Fruit fly (Drosophila melanogaster) whole organism, pupa: ENCODE measurements around the gene CG14933.

Source experiments
- CG10348 ChIP-seq: fragments of 200-800 bp; sonication (Bioruptor generic); IDR thresholded peaks from 2 replicates; pipeline ENCODE4 v1.3.6; 2022; ENCODE audit warnings: missing biosample characterization, missing genetic modification characterization
- CG12605 ChIP-seq: fragments of 200-800 bp; sonication (Bioruptor generic); IDR thresholded peaks from 2 replicates; pipeline ENCODE4 v1.3.6; 2022; ENCODE audit warnings: missing biosample characterization, missing genetic modification characterization
- CG13204 ChIP-seq: fragments of 200-800 bp; sonication (Bioruptor generic); optimal IDR thresholded peaks from 2 replicates; lab custom pipeline; 2018; ENCODE audit warnings: missing biosample characterization, mild to moderate bottlenecking, missing genetic modification characterization, moderate library complexity
- CG14655 ChIP-seq: fragments of 200-800 bp; sonication (Bioruptor generic); optimal IDR thresholded peaks from 3 replicates; lab custom pipeline; 2017; ENCODE audit warnings: mild to moderate bottlenecking, missing biosample characterization, missing genetic modification reagents, missing genetic modification characterization
- CG15710 ChIP-seq: fragments of 200-800 bp; sonication (Bioruptor generic); optimal IDR thresholded peaks from 2 replicates; lab custom pipeline; 2018; ENCODE audit warnings: missing biosample characterization, mild to moderate bottlenecking, missing genetic modification characterization, moderate library complexity
- CG17806 ChIP-seq: fragments of 200-800 bp; sonication (Bioruptor generic); optimal IDR thresholded peaks from 2 replicates; lab custom pipeline; 2018; ENCODE audit warnings: missing biosample characterization, mild to moderate bottlenecking, missing genetic modification characterization, moderate library complexity
- CG32121 ChIP-seq: fragments of 200-800 bp; sonication (Bioruptor generic); IDR thresholded peaks from 2 replicates; pipeline ENCODE4 v1.3.6; 2022; ENCODE audit warnings: missing biosample characterization, missing genetic modification characterization
- CG34367 ChIP-seq: fragments of 200-800 bp; sonication (Bioruptor generic); optimal IDR thresholded peaks from 2 replicates; lab custom pipeline; 2018; ENCODE audit warnings: missing biosample characterization, mild to moderate bottlenecking, missing genetic modification characterization
- CG4496 ChIP-seq: fragments of 200-800 bp; sonication (Bioruptor generic); IDR thresholded peaks from 3 replicates; pipeline ENCODE4 v1.3.6; 2022; ENCODE audit warnings: missing biosample characterization, missing genetic modification characterization
- CG8159 ChIP-seq: fragments of 200-800 bp; sonication (Bioruptor generic); optimal IDR thresholded peaks from 3 replicates; lab custom pipeline; 2018; ENCODE audit warnings: missing biosample characterization, mild to moderate bottlenecking, missing genetic modification characterization, moderate library complexity
- CG8301 ChIP-seq: fragments of 200-800 bp; sonication (Bioruptor generic); optimal IDR thresholded peaks from 2 replicates; lab custom pipeline; 2018; ENCODE audit warnings: missing biosample characterization, mild to moderate bottlenecking, missing genetic modification characterization
- CG9948 ChIP-seq: fragments of 200-800 bp; sonication (Bioruptor generic); optimal IDR thresholded peaks from 2 replicates; lab custom pipeline; 2018; ENCODE audit warnings: missing biosample characterization, mild to moderate bottlenecking, missing genetic modification characterization, moderate library complexity
- D1 ChIP-seq: fragments of 200-800 bp; sonication (Bioruptor generic); optimal IDR thresholded peaks from 2 replicates; lab custom pipeline; 2018; ENCODE audit warnings: missing biosample characterization, mild to moderate bottlenecking, missing genetic modification characterization, moderate library complexity
- EcR ChIP-seq: fragments of 200-800 bp; sonication (Bioruptor generic); optimal IDR thresholded peaks from 3 replicates; lab custom pipeline; 2019; ENCODE audit warnings: missing biosample characterization, missing genetic modification characterization, mild to moderate bottlenecking, moderate library complexity, missing genetic modification reagents
- Ets98B ChIP-seq: fragments of 200-800 bp; sonication (Bioruptor generic); IDR thresholded peaks from 2 replicates; pipeline ENCODE4 v1.3.6; 2022; ENCODE audit warnings: missing biosample characterization, missing genetic modification characterization
- Pif1A ChIP-seq: fragments of 200-800 bp; sonication (Bioruptor generic); optimal IDR thresholded peaks from 3 replicates; lab custom pipeline; 2016; ENCODE audit warnings: missing biosample characterization, missing genetic modification characterization
- Pif1B ChIP-seq: fragments of 200-800 bp; sonication (Bioruptor generic); optimal IDR thresholded peaks from 3 replicates; lab custom pipeline; 2016; ENCODE audit warnings: missing biosample characterization, missing genetic modification characterization
- Snoo ChIP-seq: fragments of 200-800 bp; sonication (Bioruptor generic); optimal IDR thresholded peaks from 3 replicates; lab custom pipeline; 2017; ENCODE audit warnings: missing biosample characterization, mild to moderate bottlenecking, missing genetic modification characterization, inconsistent platforms
- fd96Ca ChIP-seq: fragments of 200-800 bp; sonication (Bioruptor generic); IDR thresholded peaks from 3 replicates; pipeline ENCODE4 v1.3.6; 2022; ENCODE audit warnings: missing biosample characterization, missing genetic modification characterization
- gl ChIP-seq: fragments of 200-800 bp; sonication (Bioruptor generic); optimal IDR thresholded peaks from 2 replicates; lab custom pipeline; 2018; ENCODE audit warnings: missing biosample characterization, mild to moderate bottlenecking, missing genetic modification characterization
- rn ChIP-seq: fragments of 200-800 bp; sonication (Bioruptor generic); IDR thresholded peaks from 2 replicates; pipeline ENCODE4 v1.3.6; 2022; ENCODE audit warnings: missing biosample characterization, missing genetic modification characterization

Gene CG14933

DNA sequence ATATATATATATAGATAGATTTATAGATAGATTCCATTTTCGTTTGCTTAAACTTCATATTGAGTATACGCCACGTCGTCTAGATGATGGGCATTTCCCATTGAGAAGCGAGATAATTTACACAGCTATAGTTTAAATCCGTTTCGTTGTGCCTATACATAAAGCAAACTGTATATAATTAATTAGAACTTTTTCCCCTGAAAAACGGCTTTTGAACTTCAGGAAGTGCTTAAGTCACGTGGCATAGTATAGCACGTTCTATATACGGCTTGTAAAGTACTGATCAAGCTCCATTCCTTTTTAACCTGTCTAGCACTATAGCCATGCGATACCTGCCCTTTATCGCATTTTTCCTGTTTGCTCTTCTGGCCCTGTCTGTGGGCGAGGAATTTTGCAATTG is 3.0 kb upstream of the CG14933 start, which contains the start of gene Sfp33A3:
Sfp33A3 (plus strand) TSS at position 301 of the 400 bp plus-strand sequence.
- no peak for TF ChIP-seq Ets98B (GFP tag; lab: Robert Waterston, UW)
- TF ChIP-seq CG8301 (tag; lab: Kevin White, UChicago) = no peak
- TF ChIP-seq Snoo = no peak
- no peak for TF ChIP-seq CG12605 (GFP tag; lab: Robert Waterston, UW)
- no peak for TF ChIP-seq CG15710 (tag; lab: Kevin White, UChicago)
- TF ChIP-seq CG13204 (GFP tag; lab: Kevin White, UChicago) = no peak
- TF ChIP-seq rn (GFP tag; lab: Robert Waterston, UW) = no peak
- TF ChIP-seq Pif1B = no peak
- TF ChIP-seq CG8159 = no peak
- TF ChIP-seq CG14655 (GFP tag; lab: Kevin White, UChicago) = no peak
- no peak for TF ChIP-seq fd96Ca (GFP tag; lab: Robert Waterston, UW)
- no peak for TF ChIP-seq CG10348 (GFP tag; lab: Robert Waterston, UW)
- TF ChIP-seq gl (tag; lab: Kevin White, UChicago) = no peak
- no peak for TF ChIP-seq CG4496 (GFP tag; lab: Robert Waterston, UW)
- no peak for TF ChIP-seq CG32121 (GFP tag; lab: Robert Waterston, UW)
- TF ChIP-seq CG17806 = no peak
- TF ChIP-seq D1 (tag; lab: Kevin White, UChicago) = no peak
- TF ChIP-seq CG9948 = no peak

- TF ChIP-seq gl (tag; lab: Kevin White, UChicago) (no peak), CG34367 (tag; lab: Kevin White, UChicago) (no peak), EcR (no peak), CG8159 (no peak), Pif1A (no peak), Ets98B (GFP tag; lab: Robert Waterston, UW) (no peak), Pif1B (no peak), D1 (tag; lab: Kevin White, UChicago) (no peak), CG4496 (GFP tag; lab: Robert Waterston, UW) (no peak), CG12605 (GFP tag; lab: Robert Waterston, UW) (no peak), CG13204 (GFP tag; lab: Kevin White, UChicago) (no peak)
These were observed 2.2 kb upstream of the CG14933 start, which contains the start of gene CG31704 for dm6 chr2L:11840391-11840790. TSS of gene CG31704 (plus strand) at chr2L:11840691.

dm6 chr2L:11841538-11841937 is 1.1 kb upstream of the CG14933 start:
- TF ChIP-seq D1 (tag; lab: Kevin White, UChicago) (no peak), Ets98B (GFP tag; lab: Robert Waterston, UW) (no peak), Pif1A (no peak), CG15710 (tag; lab: Kevin White, UChicago) (no peak), rn (GFP tag; lab: Robert Waterston, UW) (no peak), CG17806 (no peak), CG32121 (GFP tag; lab: Robert Waterston, UW) (no peak), CG9948 (no peak), CG12605 (GFP tag; lab: Robert Waterston, UW) (no peak), CG4496 (GFP tag; lab: Robert Waterston, UW) (no peak), Snoo (no peak), EcR (no peak), fd96Ca (GFP tag; lab: Robert Waterston, UW) (no peak)

DNA sequence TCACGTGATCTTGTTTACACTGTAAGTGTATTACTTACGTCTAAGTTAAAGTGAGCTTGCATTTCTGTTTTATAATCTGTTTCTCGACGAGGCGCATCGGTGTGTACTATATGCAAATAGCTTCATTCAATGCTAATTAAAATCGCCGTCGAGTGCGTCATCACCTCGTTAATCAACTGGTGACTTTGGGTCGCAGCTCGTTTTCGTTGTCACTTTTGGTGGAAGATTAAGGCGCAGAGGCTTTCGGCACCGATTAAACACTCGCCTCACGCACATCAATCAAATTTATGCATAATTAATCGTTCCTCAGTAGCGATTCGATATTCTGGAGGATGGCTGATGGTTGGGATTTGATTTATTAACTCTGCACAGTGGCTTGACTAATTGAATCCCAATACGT is 1.6 kb downstream of the CG14933 start:
- no peak for TF ChIP-seq gl (tag; lab: Kevin White, UChicago)
- no peak for TF ChIP-seq fd96Ca (GFP tag; lab: Robert Waterston, UW)
- no peak for TF ChIP-seq CG8159
- TF ChIP-seq CG4496 (GFP tag; lab: Robert Waterston, UW) = no peak
- no peak for TF ChIP-seq rn (GFP tag; lab: Robert Waterston, UW)
- no peak for TF ChIP-seq CG34367 (tag; lab: Kevin White, UChicago)
- TF ChIP-seq CG17806 = no peak
- no peak for TF ChIP-seq Ets98B (GFP tag; lab: Robert Waterston, UW)
- TF ChIP-seq EcR = no peak
- no peak for TF ChIP-seq Pif1A
- TF ChIP-seq CG9948 = no peak
- TF ChIP-seq, all 21 proteins: peak for 0

DNA sequence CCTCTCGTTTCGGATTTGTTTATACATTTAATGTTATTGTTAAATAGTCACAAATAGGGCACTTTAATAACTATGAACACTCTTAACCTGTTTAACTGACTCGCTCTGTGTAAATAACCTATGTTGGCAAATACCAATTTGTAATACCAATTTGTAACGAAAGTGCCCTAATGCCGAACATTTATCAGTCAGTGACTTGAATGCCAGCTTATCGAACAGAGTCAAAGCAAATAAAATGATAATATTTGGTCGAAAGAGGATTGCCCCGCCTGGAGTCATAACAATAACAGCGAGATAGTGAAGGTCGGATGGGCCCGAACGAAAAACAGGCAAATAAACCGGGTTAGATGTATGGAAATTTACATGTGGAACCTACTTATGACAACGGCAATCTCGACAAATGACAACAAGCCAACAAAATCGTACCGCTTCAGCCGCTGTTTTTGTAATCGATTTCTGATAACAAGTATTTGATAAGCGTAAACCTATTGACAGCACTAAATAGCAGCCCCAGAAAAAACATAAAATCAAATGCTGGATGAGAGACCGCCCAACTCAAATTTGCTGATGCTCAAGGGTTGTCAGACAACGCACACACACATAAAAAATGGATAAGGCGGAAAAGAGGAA is 2.6 kb downstream of the CG14933 start:
- no peak for TF ChIP-seq CG8301 (tag; lab: Kevin White, UChicago)
- TF ChIP-seq gl (tag; lab: Kevin White, UChicago) = no peak
- no peak for TF ChIP-seq Ets98B (GFP tag; lab: Robert Waterston, UW)
- TF ChIP-seq CG12605 (GFP tag; lab: Robert Waterston, UW) = no peak
- TF ChIP-seq CG10348 (GFP tag; lab: Robert Waterston, UW) = no peak
- TF ChIP-seq EcR = no peak
- TF ChIP-seq Pif1B = no peak
- TF ChIP-seq CG8159 = no peak
- TF ChIP-seq fd96Ca (GFP tag; lab: Robert Waterston, UW) = no peak
- TF ChIP-seq CG17806 = no peak
- TF ChIP-seq rn (GFP tag; lab: Robert Waterston, UW) = no peak
- TF ChIP-seq CG14655 (GFP tag; lab: Kevin White, UChicago) = no peak
- no peak for TF ChIP-seq CG9948
- no peak for TF ChIP-seq CG32121 (GFP tag; lab: Robert Waterston, UW)
- no peak for TF ChIP-seq CG34367 (tag; lab: Kevin White, UChicago)
- TF ChIP-seq D1 (tag; lab: Kevin White, UChicago) = no peak
- TF ChIP-seq CG15710 (tag; lab: Kevin White, UChicago) = no peak

dm6 chr2L:11846926-11847325 is 4.3 kb downstream of the CG14933 start, which contains the start of gene Mal-B1:
TSS of gene Mal-B1 (plus strand) at chr2L:11847226.
- no peak for TF ChIP-seq CG8301 (tag; lab: Kevin White, UChicago)
- no peak for TF ChIP-seq CG15710 (tag; lab: Kevin White, UChicago)
- no peak for TF ChIP-seq Snoo
- no peak for TF ChIP-seq CG13204 (GFP tag; lab: Kevin White, UChicago)
- TF ChIP-seq CG8159 = no peak
- TF ChIP-seq Pif1A = no peak
- TF ChIP-seq gl (tag; lab: Kevin White, UChicago) = no peak
- no peak for TF ChIP-seq Pif1B
- TF ChIP-seq CG10348 (GFP tag; lab: Robert Waterston, UW) = no peak
- no peak for TF ChIP-seq CG17806
- no peak for TF ChIP-seq CG9948
